Worm (Caenorhabditis elegans) whole organism, L2 larva: ENCODE results near the gene Y41G9A.17.
A peak's percentile ranks its signal among the peaks of the same experiment; 100 is the strongest.

Experiments
- F13H6.1 ChIP-seq: sonication (generic microtip); optimal IDR thresholded peaks from 2 replicates; lab custom pipeline; 2016; ENCODE audit warnings: missing genetic modification characterization, missing compliant biosample characterization
- ZK546.5 ChIP-seq: sonication (generic microtip); optimal IDR thresholded peaks from 2 replicates; lab custom pipeline; 2017; ENCODE audit warnings: missing biosample characterization, missing genetic modification characterization
- aly-2 ChIP-seq: fragments of 150-350 bp; optimal IDR thresholded peaks from 2 replicates; lab custom pipeline; 2014; ENCODE audit warnings: missing biosample characterization, missing genetic modification characterization
- egl-27 ChIP-seq: sonication (generic microtip); optimal IDR thresholded peaks from 3 replicates; lab custom pipeline; 2017; ENCODE audit warnings: missing biosample characterization, missing genetic modification reagents, missing genetic modification characterization
- elt-3 ChIP-seq: sonication (generic microtip); optimal IDR thresholded peaks from 2 replicates; lab custom pipeline; 2017; ENCODE audit warnings: missing biosample characterization, missing genetic modification characterization
- lin-13 ChIP-seq: fragments of 150-350 bp; optimal IDR thresholded peaks from 2 replicates; lab custom pipeline; 2014; ENCODE audit warnings: missing biosample characterization, missing genetic modification reagents, missing genetic modification characterization
- lsy-2 ChIP-seq, 2 experiments: fragments of 150-350 bp in 1 of 2; sonication (generic microtip) in 1 of 2; optimal IDR thresholded peaks; 2 replicates each; lab custom pipeline; 2014 to 2017; ENCODE audit warnings: missing biosample characterization in 2 of 2, missing genetic modification characterization in 2 of 2
- mdl-1 ChIP-seq, 2 experiments: fragments of 150-350 bp in 1 of 2; sonication (generic microtip) in 1 of 2; optimal IDR thresholded peaks; 2 replicates each; lab custom pipeline; 2017; ENCODE audit warnings: missing biosample characterization in 2 of 2, missing genetic modification characterization in 2 of 2
- nhr-12 ChIP-seq: fragments of 150-350 bp; optimal IDR thresholded peaks from 2 replicates; lab custom pipeline; 2014; ENCODE audit warnings: missing biosample characterization, missing genetic modification characterization
- nhr-129 ChIP-seq: fragments of 150-350 bp; optimal IDR thresholded peaks from 2 replicates; lab custom pipeline; 2014; ENCODE audit warnings: missing biosample characterization, missing genetic modification characterization
- nhr-25 ChIP-seq: fragments of 150-350 bp; sonication (generic microtip); optimal IDR thresholded peaks from 3 replicates; lab custom pipeline; 2014; ENCODE audit warnings: missing biosample characterization, missing genetic modification characterization
- nhr-77 ChIP-seq: fragments of 150-350 bp; optimal IDR thresholded peaks from 2 replicates; lab custom pipeline; 2014; ENCODE audit warnings: missing biosample characterization, missing genetic modification characterization
- unc-55 ChIP-seq: fragments of 150-350 bp; sonication (generic microtip); optimal IDR thresholded peaks from 3 replicates; lab custom pipeline; 2014; ENCODE audit warnings: missing biosample characterization, missing genetic modification reagents, missing genetic modification characterization
- ztf-11 ChIP-seq: sonication (generic microtip); optimal IDR thresholded peaks from 2 replicates; lab custom pipeline; 2017; ENCODE audit warnings: missing biosample characterization, missing genetic modification characterization

ce11 chrX:2946508-2947005 lies 53.0 kb downstream of the Y41G9A.17 start, which contains the start of the genes Y41G9A.10 and Y41G9A.5:
- TF ChIP-seq egl-27 (tag; lab: Kevin White, UChicago) = no peak
- TF ChIP-seq elt-3 (tag; lab: Kevin White, UChicago) = no peak
- peak; percentile 31 for TF ChIP-seq nhr-129
- TF ChIP-seq ZK546.5 (tag; lab: Kevin White, UChicago) = no peak
- no peak for TF ChIP-seq nhr-77 (tag; lab: Kevin White, UChicago)
- no peak for TF ChIP-seq mdl-1 (tag; optimal IDR thresholded peaks at IDR 0.05; lab: Kevin White, UChicago)
- no peak for TF ChIP-seq unc-55
- no peak for TF ChIP-seq aly-2
- TF ChIP-seq nhr-25 (tag; lab: Kevin White, UChicago) = peak; percentile 22
- no peak for TF ChIP-seq F13H6.1 (tag; lab: Kevin White, UChicago)
- TF ChIP-seq ztf-11 (tag; lab: Kevin White, UChicago) = no peak
- TF ChIP-seq nhr-12 (tag; lab: Kevin White, UChicago) = no peak
- TF ChIP-seq lsy-2 (tag; optimal IDR thresholded peaks at IDR 0.05; lab: Kevin White, UChicago) = no peak
- no peak for TF ChIP-seq lin-13 (GFP tag; lab: Kevin White, UChicago)
